Fruit fly (Drosophila melanogaster): ENCODE data around the gene CG33493.

DNA sequence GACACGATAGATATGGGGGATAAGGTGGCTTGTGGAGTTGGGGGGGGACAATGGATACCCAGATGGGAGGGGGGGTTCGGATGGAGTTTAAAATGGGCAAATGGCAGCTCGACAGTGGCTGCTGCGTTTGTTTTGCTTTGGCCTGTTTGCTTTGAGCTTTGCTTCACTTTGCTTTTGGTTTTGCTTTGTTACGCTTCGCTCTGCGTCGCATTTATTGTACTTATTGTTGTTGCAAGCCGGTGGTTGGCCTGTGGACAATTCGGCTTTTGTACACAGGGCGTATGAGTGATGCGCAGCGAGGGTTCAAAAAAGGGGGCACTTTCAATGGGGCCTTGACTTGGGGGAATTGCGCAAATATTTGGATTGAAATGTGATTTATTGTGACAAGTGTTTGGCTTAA, 48.2 kb upstream of the CG33493 start:
- TF ChIP-seq insv (optimal IDR thresholded peaks at IDR 0.05) (no peak), Myc (optimal IDR thresholded peaks at IDR 0.05) (no peak), Sin3A (optimal IDR thresholded peaks at IDR 0.05) (no peak), ttk (optimal IDR thresholded peaks at IDR 0.05) (no peak), h (optimal IDR thresholded peaks at IDR 0.05) (no peak)

Measured in Kc167 (cell line).